In the genomic region with DNA sequence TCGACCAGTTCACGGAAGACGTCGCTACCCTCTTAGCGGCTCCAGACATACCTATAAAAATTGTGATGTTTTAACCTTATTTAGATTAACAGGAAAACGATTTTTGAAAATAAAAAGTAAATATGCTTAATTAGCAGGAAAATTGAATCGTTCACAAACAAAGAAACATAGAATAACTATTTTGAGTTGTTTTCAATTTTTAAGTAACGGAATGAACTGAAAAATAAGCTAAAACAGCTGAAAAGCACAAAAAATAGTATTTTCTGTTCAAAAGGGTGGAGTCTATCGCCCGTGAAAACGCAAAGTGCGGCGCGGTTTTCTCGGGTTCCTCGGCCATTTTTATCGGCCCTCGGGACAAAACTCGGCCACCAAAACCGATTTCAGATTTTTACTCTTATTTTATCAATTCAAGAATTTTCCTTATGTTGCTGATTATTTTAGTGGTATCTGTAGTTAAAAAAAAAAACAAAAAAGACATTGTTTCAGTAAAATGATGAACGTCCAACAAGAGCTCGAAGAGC, we compare ENCODE assay signal across 3 worm cellular contexts.
TF ChIP-seq lines count a peak whose summit lies in the region.

A gene (minus strand): TSS at position 51 of the 521 bp plus-strand sequence.
A gene (plus strand): TSS at position 370 of the 521 bp plus-strand sequence.

TF ChIP-seq in whole organism, L1 larva, 84 proteins besides CTCF, POLR2A, EP300 and RAD21 (continued from another document and continues in another):
- peak; percentile 89 for TF ChIP-seq nhr-71 (tag; optimal IDR thresholded peaks at IDR 0.05; lab: Kevin White, UChicago)
- TF ChIP-seq mab-9 (GFP tag; IDR thresholded peaks at IDR 0.05; lab: Robert Waterston, UW): peak; percentile 70; the same call in 1 of the 2 replicates
- peak; percentile 62 for TF ChIP-seq unc-130 (tag; optimal IDR thresholded peaks at IDR 0.05; lab: Kevin White, UChicago)
- TF ChIP-seq lsy-2 (tag; optimal IDR thresholded peaks at IDR 0.05; lab: Kevin White, UChicago): peak; percentile 66 to 78
- no peak for TF ChIP-seq vab-15 (tag; optimal IDR thresholded peaks at IDR 0.05; lab: Kevin White, UChicago)
- no peak for TF ChIP-seq C34B4.2 (tag; optimal IDR thresholded peaks at IDR 0.05; lab: Kevin White, UChicago)
- TF ChIP-seq aha-1 (tag; optimal IDR thresholded peaks at IDR 0.05; lab: Kevin White, UChicago): no peak
- peak; percentile 85 for TF ChIP-seq fkh-8 (tag; optimal IDR thresholded peaks at IDR 0.05; lab: Kevin White, UChicago)
- TF ChIP-seq hpl-2 (GFP tag; optimal IDR thresholded peaks at IDR 0.05; lab: Kevin White, UChicago): no peak
- TF ChIP-seq zag-1 (tag; optimal IDR thresholded peaks at IDR 0.05; lab: Kevin White, UChicago): no peak
- peak; percentile 70 to 80 for TF ChIP-seq lin-35 (GFP tag; optimal IDR thresholded peaks at IDR 0.05; lab: Kevin White, UChicago)
- no peak for TF ChIP-seq nhr-237 (tag; optimal IDR thresholded peaks at IDR 0.05; lab: Kevin White, UChicago)
- peak; percentile 63 for TF ChIP-seq snpc-4 (tag; optimal IDR thresholded peaks at IDR 0.05; lab: Kevin White, UChicago)
- no peak for TF ChIP-seq nhr-76 (tag; optimal IDR thresholded peaks at IDR 0.05; lab: Kevin White, UChicago)
- TF ChIP-seq ama-1 (optimal IDR thresholded peaks at IDR 0.05; lab: Kevin White, UChicago): no peak
- peak; percentile 73 for TF ChIP-seq C16A3.4 (tag; optimal IDR thresholded peaks at IDR 0.05; lab: Kevin White, UChicago)
- TF ChIP-seq blmp-1 (tag; optimal IDR thresholded peaks at IDR 0.05; lab: Kevin White, UChicago): peak; percentile 39
- peak; percentile 70 to 71 for TF ChIP-seq efl-1 (optimal IDR thresholded peaks at IDR 0.05; lab: Kevin White, UChicago)
- peak; percentile 74 to 95 for TF ChIP-seq efl-1 (GFP tag; optimal IDR thresholded peaks at IDR 0.05 in 1 of 2; lab: Kevin White, UChicago)
- TF ChIP-seq ceh-88 (GFP tag; IDR thresholded peaks at IDR 0.05; lab: Robert Waterston, UW): no peak
- TF ChIP-seq hlh-4 (tag; optimal IDR thresholded peaks at IDR 0.05; lab: Kevin White, UChicago): no peak
- TF ChIP-seq dsc-1 (tag; optimal IDR thresholded peaks at IDR 0.05; lab: Kevin White, UChicago): peak; percentile 72
- no peak for TF ChIP-seq nhr-84 (tag; optimal IDR thresholded peaks at IDR 0.05; lab: Kevin White, UChicago)
- peak; percentile 54 for TF ChIP-seq jun-1 (tag; optimal IDR thresholded peaks at IDR 0.05; lab: Kevin White, UChicago)
- TF ChIP-seq sox-4 (tag; optimal IDR thresholded peaks at IDR 0.05; lab: Kevin White, UChicago): peak; percentile 53
- TF ChIP-seq grh-1 (GFP tag; IDR thresholded peaks at IDR 0.05; lab: Robert Waterston, UW): no peak
- no peak for TF ChIP-seq nhr-12 (tag; optimal IDR thresholded peaks at IDR 0.05; lab: Kevin White, UChicago)
- TF ChIP-seq sptf-1 (tag; optimal IDR thresholded peaks at IDR 0.05; lab: Kevin White, UChicago): no peak
- no peak for TF ChIP-seq unc-62 (GFP tag; optimal IDR thresholded peaks at IDR 0.05; lab: Kevin White, UChicago)
- TF ChIP-seq hlh-17 (GFP tag; optimal IDR thresholded peaks at IDR 0.05; lab: Kevin White, UChicago; ENCODE audit: borderline replicate concordance): no peak
- no peak for TF ChIP-seq ceh-63 (GFP tag; optimal IDR thresholded peaks at IDR 0.05; lab: Kevin White, UChicago)
- TF ChIP-seq C04F5.9 (tag; optimal IDR thresholded peaks at IDR 0.05; lab: Kevin White, UChicago): peak; percentile 32
- peak in 1 of 2 experiments; percentile 81 for TF ChIP-seq ztf-11 (tag; optimal IDR thresholded peaks at IDR 0.05; lab: Kevin White, UChicago)
- TF ChIP-seq nhr-77 (tag; optimal IDR thresholded peaks at IDR 0.05; lab: Kevin White, UChicago): peak; percentile 16
- TF ChIP-seq elt-2 (tag; optimal IDR thresholded peaks at IDR 0.05; lab: Kevin White, UChicago): peak; percentile 30
- no peak for TF ChIP-seq mef-2 (tag; optimal IDR thresholded peaks at IDR 0.05; lab: Kevin White, UChicago)
- TF ChIP-seq mdl-1 (tag; optimal IDR thresholded peaks at IDR 0.05; lab: Kevin White, UChicago): peak in 1 of 2 experiments; percentile 55
- TF ChIP-seq ets-5 (GFP tag; IDR thresholded peaks at IDR 0.05; lab: Robert Waterston, UW): no peak
- no peak for TF ChIP-seq nhr-28 (tag; optimal IDR thresholded peaks at IDR 0.05; lab: Kevin White, UChicago)
- peak; percentile 79 for TF ChIP-seq irx-1 (tag; optimal IDR thresholded peaks at IDR 0.05; lab: Kevin White, UChicago)
- TF ChIP-seq unc-30 (tag; optimal IDR thresholded peaks at IDR 0.05; lab: Kevin White, UChicago): no peak
- TF ChIP-seq efl-3 (GFP tag; optimal IDR thresholded peaks at IDR 0.05; lab: Kevin White, UChicago): no peak

TF ChIP-seq in whole organism, L3 larva, 47 proteins besides CTCF, POLR2A, EP300 and RAD21 (continued from another document):
- no peak for TF ChIP-seq nhr-11 (tag; optimal IDR thresholded peaks at IDR 0.05; lab: Kevin White, UChicago)
- peak; percentile 81 for TF ChIP-seq snpc-4 (tag; optimal IDR thresholded peaks at IDR 0.05; lab: Kevin White, UChicago)
- no peak for TF ChIP-seq elt-3 (tag; optimal IDR thresholded peaks at IDR 0.05; lab: Kevin White, UChicago)
- no peak for TF ChIP-seq aly-2 (tag; optimal IDR thresholded peaks at IDR 0.05; lab: Kevin White, UChicago)
- TF ChIP-seq nfya-1 (tag; optimal IDR thresholded peaks at IDR 0.05; lab: Kevin White, UChicago; ENCODE audit: insufficient read depth): peak; percentile 74
- peak; percentile 85 for TF ChIP-seq lin-15B (tag; optimal IDR thresholded peaks at IDR 0.05; lab: Kevin White, UChicago)
- TF ChIP-seq lsy-12 (tag; optimal IDR thresholded peaks at IDR 0.05; lab: Kevin White, UChicago): peak; percentile 52
- TF ChIP-seq nhr-23 (tag; optimal IDR thresholded peaks at IDR 0.05; lab: Kevin White, UChicago): peak; percentile 52

TF ChIP-seq in whole organism, young adult, 124 proteins besides CTCF, POLR2A, EP300 and RAD21 (continued from another document):
- peak; percentile 28 for TF ChIP-seq lin-40 (tag; optimal IDR thresholded peaks at IDR 0.05; lab: Kevin White, UChicago)
- TF ChIP-seq let-526 (GFP tag; IDR thresholded peaks at IDR 0.05; lab: Robert Waterston, UW): peak; percentile 91
- no peak for TF ChIP-seq Y53F4B.3 (GFP tag; IDR thresholded peaks at IDR 0.05; lab: Robert Waterston, UW)
- TF ChIP-seq F23B12.7 (tag; optimal IDR thresholded peaks at IDR 0.05; lab: Kevin White, UChicago; ENCODE audit: insufficient read depth): peak; percentile 34
- peak; percentile 33; the same call in 1 of the 2 replicates for TF ChIP-seq lin-26 (GFP tag; IDR thresholded peaks at IDR 0.05; lab: Robert Waterston, UW)
- TF ChIP-seq Y79H2A.3 (GFP tag; conservative IDR thresholded peaks at IDR 0.05; lab: Robert Waterston, UW): peak; percentile 74; the same call in 1 of the 2 replicates
- TF ChIP-seq Y53G8AR.9 (GFP tag; conservative IDR thresholded peaks at IDR 0.05; lab: Robert Waterston, UW): 0 out of 2 replicates have a peak, but pooled peaks have one; percentile 37
- TF ChIP-seq tbp1 (GFP tag; optimal IDR thresholded peaks at IDR 0.05; lab: Kevin White, UChicago): peak; percentile 47
- 0 out of 2 replicates have a peak, but pooled peaks have one; percentile 22 for TF ChIP-seq C06A6.2 (GFP tag; conservative IDR thresholded peaks at IDR 0.05; lab: Robert Waterston, UW)
- peak; percentile 58; the same call in 1 of the 2 replicates for TF ChIP-seq madf-6 (GFP tag; IDR thresholded peaks at IDR 0.05; lab: Robert Waterston, UW)
- TF ChIP-seq ztf-22 (GFP tag; optimal IDR thresholded peaks at IDR 0.05; lab: Kevin White, UChicago): no peak
- peak; percentile 23 for TF ChIP-seq ccch-3 (GFP tag; optimal IDR thresholded peaks at IDR 0.05; lab: Kevin White, UChicago)
- TF ChIP-seq Y67H2A.10 (GFP tag; conservative IDR thresholded peaks at IDR 0.05; lab: Robert Waterston, UW): peak; percentile 76
- 0 out of 2 replicates have a peak, but pooled peaks have one; percentile 28 for TF ChIP-seq hmg-20 (GFP tag; IDR thresholded peaks at IDR 0.05; lab: Robert Waterston, UW)
- TF ChIP-seq ceh-27 (GFP tag; optimal IDR thresholded peaks at IDR 0.05; lab: Kevin White, UChicago): peak; percentile 89
- TF ChIP-seq sdz-38 (tag; optimal IDR thresholded peaks at IDR 0.05; lab: Kevin White, UChicago): no peak
- TF ChIP-seq ztf-3 (GFP tag; optimal IDR thresholded peaks at IDR 0.05; lab: Kevin White, UChicago): no peak
- TF ChIP-seq lir-1 (GFP tag; conservative IDR thresholded peaks at IDR 0.05; lab: Robert Waterston, UW): peak; percentile 65; the same call in 1 of the 2 replicates
- TF ChIP-seq B0019.2 (GFP tag; conservative IDR thresholded peaks at IDR 0.05; lab: Robert Waterston, UW): peak; percentile 76
- TF ChIP-seq egl-18 (GFP tag; IDR thresholded peaks at IDR 0.05; lab: Robert Waterston, UW): no peak
- TF ChIP-seq ztf-18 (tag; optimal IDR thresholded peaks at IDR 0.05; lab: Kevin White, UChicago): peak; percentile 48
- TF ChIP-seq mel-28 (tag; optimal IDR thresholded peaks at IDR 0.05; lab: Kevin White, UChicago; ENCODE audit: borderline replicate concordance): no peak
- peak; percentile 75 for TF ChIP-seq ceh-100 (GFP tag; IDR thresholded peaks at IDR 0.05; lab: Robert Waterston, UW)
- TF ChIP-seq atf-7 (tag; optimal IDR thresholded peaks at IDR 0.05; lab: Kevin White, UChicago): no peak
- TF ChIP-seq ZK185.1 (tag; optimal IDR thresholded peaks at IDR 0.05; lab: Kevin White, UChicago; ENCODE audit: poor library complexity, severe bottlenecking): peak; percentile 95
- peak; percentile 90 for TF ChIP-seq ztf-25 (GFP tag; IDR thresholded peaks at IDR 0.05; lab: Robert Waterston, UW)
- no peak for TF ChIP-seq B0336.3 (GFP tag; IDR thresholded peaks at IDR 0.05; lab: Robert Waterston, UW)
- no peak for TF ChIP-seq hlh-26 (GFP tag; conservative IDR thresholded peaks at IDR 0.05; lab: Robert Waterston, UW)
- peak; percentile 0 for TF ChIP-seq F49E8.2 (tag; optimal IDR thresholded peaks at IDR 0.05; lab: Kevin White, UChicago; ENCODE audit: insufficient read depth)
- TF ChIP-seq lsl-1 (GFP tag; optimal IDR thresholded peaks at IDR 0.05; lab: Kevin White, UChicago): peak; percentile 51
- peak; percentile 63; the same call in 1 of the 2 replicates for TF ChIP-seq attf-3 (GFP tag; conservative IDR thresholded peaks at IDR 0.05; lab: Robert Waterston, UW)
- TF ChIP-seq snpc-3.4 (tag; optimal IDR thresholded peaks at IDR 0.05; lab: Kevin White, UChicago): peak; percentile 36
- peak; percentile 16 for TF ChIP-seq rpc-1 (optimal IDR thresholded peaks at IDR 0.05; lab: Kevin White, UChicago)
- TF ChIP-seq rpc-1 (tag; optimal IDR thresholded peaks at IDR 0.05; lab: Kevin White, UChicago): no peak
- peak; percentile 64 for TF ChIP-seq mcd-1 (GFP tag; IDR thresholded peaks at IDR 0.05; lab: Robert Waterston, UW)
- peak; percentile 93 for TF ChIP-seq dox-1 (GFP tag; IDR thresholded peaks at IDR 0.05; lab: Robert Waterston, UW)
- TF ChIP-seq pbrm-1 (GFP tag; IDR thresholded peaks at IDR 0.05; lab: Robert Waterston, UW): peak; percentile 65; the same call in 1 of the 2 replicates
- peak; percentile 4 for TF ChIP-seq him-1 (tag; optimal IDR thresholded peaks at IDR 0.05; lab: Kevin White, UChicago)
- peak; percentile 30 for TF ChIP-seq tlf-1 (GFP tag; optimal IDR thresholded peaks at IDR 0.05; lab: Kevin White, UChicago)
- no peak for TF ChIP-seq tbx-9 (tag; optimal IDR thresholded peaks at IDR 0.05; lab: Kevin White, UChicago; ENCODE audit: borderline replicate concordance)
- TF ChIP-seq zim-3 (tag; optimal IDR thresholded peaks at IDR 0.05; lab: Kevin White, UChicago): peak; percentile 28
